Worm (Caenorhabditis elegans): Measurements from ENCODE around the gene ddi-1.

ddi-1 gene

ce11 chrIV:6474751-6475150 is 47.9 kb upstream of the ddi-1 start (continued):
- no peak for TF ChIP-seq ama-1 (optimal IDR thresholded peaks at IDR 0.05)
- no peak for TF ChIP-seq madf-2 (tag; optimal IDR thresholded peaks at IDR 0.05)
- TF ChIP-seq ceh-19 (GFP tag; optimal IDR thresholded peaks at IDR 0.05) = no peak
- TF ChIP-seq C38D4.7 (GFP tag; optimal IDR thresholded peaks at IDR 0.05) = no peak
- no peak for TF ChIP-seq rnt-1 (tag; optimal IDR thresholded peaks at IDR 0.05)
- no peak for TF ChIP-seq ceh-9 (tag; optimal IDR thresholded peaks at IDR 0.05)
- TF ChIP-seq sox-2 (GFP tag; IDR thresholded peaks at IDR 0.05) = no peak
- TF ChIP-seq pha-2 (tag; optimal IDR thresholded peaks at IDR 0.05) = no peak
- no peak for TF ChIP-seq ceh-22 (tag; optimal IDR thresholded peaks at IDR 0.05)
- TF ChIP-seq lim-6 (tag; optimal IDR thresholded peaks at IDR 0.05) = no peak
- TF ChIP-seq ceh-2 (tag; optimal IDR thresholded peaks at IDR 0.05) = no peak
- no peak for TF ChIP-seq K09A11.1 (tag; optimal IDR thresholded peaks at IDR 0.05; ENCODE audit: insufficient read depth)
- TF ChIP-seq pag-3 (tag; optimal IDR thresholded peaks at IDR 0.05; ENCODE audit: borderline replicate concordance) = no peak
- no peak for TF ChIP-seq syd-9 (tag; optimal IDR thresholded peaks at IDR 0.05)
- TF ChIP-seq unc-55 (GFP tag; optimal IDR thresholded peaks at IDR 0.05) = peak; percentile 91
- TF ChIP-seq pat-9 (tag; optimal IDR thresholded peaks at IDR 0.05) = no peak
- TF ChIP-seq ztf-16 (tag; optimal IDR thresholded peaks at IDR 0.05) = no peak
- TF ChIP-seq fax-1 (tag; optimal IDR thresholded peaks at IDR 0.05) = no peak
- TF ChIP-seq tbx-2 (tag; optimal IDR thresholded peaks at IDR 0.05) = peak; percentile 60
- peak; percentile 51 for TF ChIP-seq ceh-31 (tag; optimal IDR thresholded peaks at IDR 0.05)
- no peak for TF ChIP-seq T23F11.4 (GFP tag; optimal IDR thresholded peaks at IDR 0.05)
- no peak for TF ChIP-seq hlh-8 (tag; optimal IDR thresholded peaks at IDR 0.05)

DNA sequence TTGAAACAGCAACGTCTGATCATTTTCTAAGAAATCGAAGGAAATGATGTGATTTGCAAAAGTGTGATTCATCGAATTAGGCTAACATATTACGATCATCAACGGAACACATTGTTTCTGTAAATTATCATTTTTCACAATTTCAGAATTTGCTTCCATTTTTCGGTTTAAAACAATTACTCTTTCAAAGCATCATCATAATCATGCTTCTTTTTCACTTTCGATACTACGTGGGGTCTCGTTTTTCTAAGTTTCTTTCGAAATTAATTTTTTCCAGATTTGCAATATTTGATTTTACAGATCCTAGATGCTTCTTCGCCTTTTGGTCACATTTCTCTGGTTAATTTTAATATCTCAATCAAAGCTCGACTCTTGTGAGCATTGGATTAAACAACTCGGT is 42.4 kb upstream of the ddi-1 start, which contains the start of gene tyr-6:
tyr-6 (plus strand) TSS at position 301 of the 400 bp plus-strand sequence.
- TF ChIP-seq lin-11 (tag; optimal IDR thresholded peaks at IDR 0.05) = no peak
- no peak for TF ChIP-seq rnt-1 (tag; optimal IDR thresholded peaks at IDR 0.05)
- no peak for TF ChIP-seq ceh-14 (tag; optimal IDR thresholded peaks at IDR 0.05)
- TF ChIP-seq pax-1 (tag; optimal IDR thresholded peaks at IDR 0.05) = no peak
- TF ChIP-seq ceh-48 (tag; optimal IDR thresholded peaks at IDR 0.05) = no peak
- TF ChIP-seq nhr-11 (tag; optimal IDR thresholded peaks at IDR 0.05) = no peak
- TF ChIP-seq pqm-1 (tag; optimal IDR thresholded peaks at IDR 0.05) = no peak
- TF ChIP-seq ceh-19 (GFP tag; optimal IDR thresholded peaks at IDR 0.05) = no peak
- no peak for TF ChIP-seq ceh-22 (tag; optimal IDR thresholded peaks at IDR 0.05)
- TF ChIP-seq ztf-16 (tag; optimal IDR thresholded peaks at IDR 0.05) = no peak
- TF ChIP-seq zip-5 (tag; optimal IDR thresholded peaks at IDR 0.05) = no peak
- TF ChIP-seq ama-1 (optimal IDR thresholded peaks at IDR 0.05) = no peak
- TF ChIP-seq madf-2 (tag; optimal IDR thresholded peaks at IDR 0.05) = no peak
- TF ChIP-seq elt-2 (tag; optimal IDR thresholded peaks at IDR 0.05) = no peak
- no peak for TF ChIP-seq ceh-9 (tag; optimal IDR thresholded peaks at IDR 0.05)
- no peak for TF ChIP-seq ceh-18 (tag; optimal IDR thresholded peaks at IDR 0.05)
- TF ChIP-seq K02D7.2 (tag; optimal IDR thresholded peaks at IDR 0.05) = no peak

ce11 chrIV:6480978-6481377 is 41.7 kb upstream of the ddi-1 start:
- TF ChIP-seq gmeb-2 (tag; optimal IDR thresholded peaks at IDR 0.05) = no peak
- TF ChIP-seq F13H6.1 (tag; optimal IDR thresholded peaks at IDR 0.05) = no peak
- TF ChIP-seq sox-2 (GFP tag; IDR thresholded peaks at IDR 0.05) = no peak
- no peak for TF ChIP-seq ztf-16 (tag; optimal IDR thresholded peaks at IDR 0.05)
- TF ChIP-seq K02D7.2 (tag; optimal IDR thresholded peaks at IDR 0.05) = no peak
- TF ChIP-seq hlh-15 (tag; optimal IDR thresholded peaks at IDR 0.05) = no peak
- no peak for TF ChIP-seq ceh-24 (tag; optimal IDR thresholded peaks at IDR 0.05)
- TF ChIP-seq ceh-18 (tag; optimal IDR thresholded peaks at IDR 0.05) = no peak
- no peak for TF ChIP-seq lin-11 (tag; optimal IDR thresholded peaks at IDR 0.05)
- no peak for TF ChIP-seq T23F11.4 (GFP tag; optimal IDR thresholded peaks at IDR 0.05)
- TF ChIP-seq elt-2 (tag; optimal IDR thresholded peaks at IDR 0.05) = peak; percentile 41
- peak; percentile 20 for TF ChIP-seq sox-4 (tag; optimal IDR thresholded peaks at IDR 0.05)
- TF ChIP-seq zip-5 (tag; optimal IDR thresholded peaks at IDR 0.05) = no peak
- TF ChIP-seq nhr-232 (tag; optimal IDR thresholded peaks at IDR 0.05) = no peak
- no peak for TF ChIP-seq ref-2 (tag; optimal IDR thresholded peaks at IDR 0.05)
- no peak for TF ChIP-seq C08G9.2 (tag; optimal IDR thresholded peaks at IDR 0.05)
- no peak for TF ChIP-seq eyg-1 (tag; optimal IDR thresholded peaks at IDR 0.05)
- TF ChIP-seq ceh-19 (GFP tag; optimal IDR thresholded peaks at IDR 0.05) = no peak
- TF ChIP-seq unc-42 (tag; optimal IDR thresholded peaks at IDR 0.05) = no peak
- TF ChIP-seq ttx-3 (tag; optimal IDR thresholded peaks at IDR 0.05) = no peak
- no peak for TF ChIP-seq hlh-13 (GFP tag; optimal IDR thresholded peaks at IDR 0.05)
- 0 out of 2 replicates have a peak, but pooled peaks have one; percentile 46 for TF ChIP-seq ceh-45 (GFP tag; IDR thresholded peaks at IDR 0.05)
- no peak for TF ChIP-seq pax-1 (tag; optimal IDR thresholded peaks at IDR 0.05)
- no peak for TF ChIP-seq pqm-1 (tag; optimal IDR thresholded peaks at IDR 0.05)
- peak; percentile 30 for TF ChIP-seq C38D4.7 (GFP tag; optimal IDR thresholded peaks at IDR 0.05)
- peak; percentile 25 for TF ChIP-seq fkh-6 (tag; optimal IDR thresholded peaks at IDR 0.05)
- TF ChIP-seq pat-9 (tag; optimal IDR thresholded peaks at IDR 0.05) = no peak
- TF ChIP-seq Y22D7AL.16 (tag; optimal IDR thresholded peaks at IDR 0.05) = no peak
- no peak for TF ChIP-seq ceh-14 (tag; optimal IDR thresholded peaks at IDR 0.05)
- no peak for TF ChIP-seq hlh-30 (tag; optimal IDR thresholded peaks at IDR 0.05; ENCODE audit: insufficient read depth)
- TF ChIP-seq unc-55 (GFP tag; optimal IDR thresholded peaks at IDR 0.05) = no peak
